Fruit fly (Drosophila melanogaster): Measurements from ENCODE around the gene ORMDL.

Gene ORMDL

dm6 chr3L:21679687-21680086 is 44.6 kb downstream of the ORMDL start, which contains the start of the genes Als2 and CG11248:
TSS of gene Als2 (minus strand) at chr3L:21679755.
TSS of gene CG11248 (plus strand) at chr3L:21680050.
- TF ChIP-seq Oli (tag; optimal IDR thresholded peaks at IDR 0.05) = peak; percentile 69
- peak; percentile 70 for TF ChIP-seq shn (GFP tag; optimal IDR thresholded peaks at IDR 0.05)
- no peak for TF ChIP-seq Poxn (GFP tag; IDR thresholded peaks at IDR 0.05)
- TF ChIP-seq zf30C (GFP tag; optimal IDR thresholded peaks at IDR 0.05) = no peak
- TF ChIP-seq Sin3A (optimal IDR thresholded peaks at IDR 0.05) = peak; percentile 6
- no peak for TF ChIP-seq Hr78 (GFP tag; optimal IDR thresholded peaks at IDR 0.05)
- TF ChIP-seq Taf1 (GFP tag; IDR thresholded peaks at IDR 0.05) = peak; percentile 11; the same call in 1 of the 2 replicates
- TF ChIP-seq pb (GFP tag; optimal IDR thresholded peaks at IDR 0.05) = no peak
- TF ChIP-seq org-1 (GFP tag; optimal IDR thresholded peaks at IDR 0.05) = no peak
- TF ChIP-seq emc (GFP tag; optimal IDR thresholded peaks at IDR 0.05) = peak; percentile 32
- peak; percentile 85 for TF ChIP-seq CG30403 (GFP tag; optimal IDR thresholded peaks at IDR 0.05)
- no peak for TF ChIP-seq nom (GFP tag; optimal IDR thresholded peaks at IDR 0.05)
- peak; percentile 68 for TF ChIP-seq CG10366 (GFP tag; IDR thresholded peaks at IDR 0.05)
- TF ChIP-seq CG16815 (GFP tag; optimal IDR thresholded peaks at IDR 0.05) = peak; percentile 57
- TF ChIP-seq CG14667 (GFP tag; IDR thresholded peaks at IDR 0.05) = no peak
- TF ChIP-seq her (GFP tag; optimal IDR thresholded peaks at IDR 0.05) = no peak
- TF ChIP-seq bab2 (GFP tag; optimal IDR thresholded peaks at IDR 0.05) = peak; percentile 72
- peak; percentile 63; the same call in 1 of the 2 replicates for TF ChIP-seq al (GFP tag; IDR thresholded peaks at IDR 0.05)
- TF ChIP-seq Tbp (GFP tag; optimal IDR thresholded peaks at IDR 0.05) = no peak
- TF ChIP-seq CG1233 (GFP tag; optimal IDR thresholded peaks at IDR 0.05) = peak; percentile 52
- TF ChIP-seq CG9932 (GFP tag; IDR thresholded peaks at IDR 0.05) = peak; percentile 82
- peak; percentile 66 for TF ChIP-seq CG9727 (GFP tag; optimal IDR thresholded peaks at IDR 0.05)
- TF ChIP-seq cas (GFP tag; IDR thresholded peaks at IDR 0.05) = no peak
- no peak for TF ChIP-seq Hmr (GFP tag; optimal IDR thresholded peaks at IDR 0.05)
- peak; percentile 65 for TF ChIP-seq croc (GFP tag; conservative IDR thresholded peaks at IDR 0.05)
- no peak for TF ChIP-seq rib (GFP tag; IDR thresholded peaks at IDR 0.05)
- no peak for TF ChIP-seq nau (GFP tag; optimal IDR thresholded peaks at IDR 0.05)
- TF ChIP-seq Bdp1 (GFP tag; optimal IDR thresholded peaks at IDR 0.05) = peak; percentile 42
- peak; percentile 73 for TF ChIP-seq CG18262 (tag; optimal IDR thresholded peaks at IDR 0.05)
- peak; percentile 43 for TF ChIP-seq eyg (GFP tag; optimal IDR thresholded peaks at IDR 0.05)
- peak; percentile 23 for TF ChIP-seq CG2202 (tag; optimal IDR thresholded peaks at IDR 0.05)
- TF ChIP-seq run (tag; optimal IDR thresholded peaks at IDR 0.05) = no peak
- peak; percentile 50 for TF ChIP-seq CG30431 (GFP tag; optimal IDR thresholded peaks at IDR 0.05)
- TF ChIP-seq CG33213 (GFP tag; optimal IDR thresholded peaks at IDR 0.05) = peak; percentile 13
- TF ChIP-seq Trl (optimal IDR thresholded peaks at IDR 0.05) = no peak
- TF ChIP-seq Trl (GFP tag; optimal IDR thresholded peaks at IDR 0.05) = peak; percentile 71
- peak; percentile 78 for TF ChIP-seq CG31441 (GFP tag; IDR thresholded peaks at IDR 0.05)
- TF ChIP-seq lilli (GFP tag; optimal IDR thresholded peaks at IDR 0.05) = peak; percentile 80
- peak; percentile 43 for TF ChIP-seq CG10959 (GFP tag; IDR thresholded peaks at IDR 0.05)
- TF ChIP-seq Usf (GFP tag; optimal IDR thresholded peaks at IDR 0.05) = peak; percentile 52
- TF ChIP-seq CG31224 (GFP tag; IDR thresholded peaks at IDR 0.05) = peak; percentile 34; the same call in 1 of the 2 replicates
- peak; percentile 57 for TF ChIP-seq Six4 (GFP tag; optimal IDR thresholded peaks at IDR 0.05)
- peak; percentile 60 for TF ChIP-seq CG17385 (GFP tag; optimal IDR thresholded peaks at IDR 0.05)
- peak; percentile 69 to 77 for TF ChIP-seq dpn (GFP tag; optimal IDR thresholded peaks at IDR 0.05)
- TF ChIP-seq CG2116 (GFP tag; optimal IDR thresholded peaks at IDR 0.05) = peak; percentile 60
- TF ChIP-seq CG1024 (GFP tag; IDR thresholded peaks at IDR 0.05) = peak; percentile 14; the same call in 1 of the 2 replicates
- no peak for TF ChIP-seq CG6765 (GFP tag; optimal IDR thresholded peaks at IDR 0.05)
- TF ChIP-seq gcm2 (GFP tag; optimal IDR thresholded peaks at IDR 0.05) = peak; percentile 23
- no peak for TF ChIP-seq bowl (GFP tag; IDR thresholded peaks at IDR 0.05)
- TF ChIP-seq CG33557 (GFP tag; optimal IDR thresholded peaks at IDR 0.05) = peak; percentile 69
- TF ChIP-seq disco-r (GFP tag; optimal IDR thresholded peaks at IDR 0.05) = no peak
- TF ChIP-seq ranshi (GFP tag; IDR thresholded peaks at IDR 0.05) = peak; percentile 67; the same call in 1 of the 2 replicates
- no peak for TF ChIP-seq da (GFP tag; optimal IDR thresholded peaks at IDR 0.05)

Data from whole organism, embryonic.